Fruit fly (Drosophila melanogaster): ENCODE results near the gene Smg6.
A peak's percentile ranks its signal among the peaks of the same experiment; 100 is the strongest.

dm6 chr3R:24983537-24984501 is 49.4 kb downstream of the Smg6 start, which contains the start of gene tnc:
- TF ChIP-seq h (optimal IDR thresholded peaks at IDR 0.05) (no peak), CG31224 (GFP tag; IDR thresholded peaks at IDR 0.05) (no peak), CHES-1-like (GFP tag; optimal IDR thresholded peaks at IDR 0.05) (no peak), CG13424 (tag; optimal IDR thresholded peaks at IDR 0.05) (peak; percentile 66), CG14710 (tag; optimal IDR thresholded peaks at IDR 0.05) (peak; percentile 24), Mad (GFP tag; optimal IDR thresholded peaks at IDR 0.05) (no peak), Trl (optimal IDR thresholded peaks at IDR 0.05) (no peak), Trl (GFP tag; optimal IDR thresholded peaks at IDR 0.05) (no peak), CG5953 (GFP tag; IDR thresholded peaks at IDR 0.05) (no peak), vnd (GFP tag; IDR thresholded peaks at IDR 0.05; ENCODE audit: partially characterized antibody) (no peak), ind (GFP tag; optimal IDR thresholded peaks at IDR 0.05) (peak; percentile 47), TFAM (GFP tag; optimal IDR thresholded peaks at IDR 0.05) (no peak), Med (GFP tag) (no peak), CG9876 (GFP tag; optimal IDR thresholded peaks at IDR 0.05) (no peak)

All from whole organism, embryonic.